Fruit fly (Drosophila melanogaster) whole organism, embryonic: Measurements from ENCODE around the gene CG42828.
A peak's percentile ranks its signal among the peaks of the same experiment; 100 is the strongest.

Source experiments
- CG10959 ChIP-seq: fragments of 200-800 bp; sonication (Bioruptor generic); IDR thresholded peaks from 2 replicates; pipeline ENCODE4 v1.3.6; 2022; ENCODE audit warnings: missing biosample characterization, missing genetic modification characterization
- CG13287 ChIP-seq: fragments of 200-800 bp; sonication (Bioruptor generic); IDR thresholded peaks from 2 replicates; pipeline ENCODE4 v1.3.6; 2022; ENCODE audit warnings: missing biosample characterization, missing genetic modification characterization; ENCODE audit not compliant: partially characterized antibody
- CG13296 ChIP-seq: fragments of 200-800 bp; sonication (Bioruptor generic); optimal IDR thresholded peaks from 3 replicates; lab custom pipeline; 2018; ENCODE audit warnings: missing biosample characterization, mild to moderate bottlenecking, missing genetic modification characterization
- CG13894 ChIP-seq: fragments of 200-800 bp; sonication (Bioruptor generic); optimal IDR thresholded peaks from 3 replicates; lab custom pipeline; 2018; ENCODE audit warnings: missing biosample characterization, mild to moderate bottlenecking, missing genetic modification characterization, moderate library complexity
- CG14667 ChIP-seq: fragments of 200-800 bp; sonication (Bioruptor generic); IDR thresholded peaks from 2 replicates; pipeline ENCODE4 v1.3.6; 2022; ENCODE audit warnings: missing biosample characterization, missing genetic modification characterization
- CG14710 ChIP-seq: fragments of 200-800 bp; sonication (Bioruptor generic); optimal IDR thresholded peaks from 3 replicates; lab custom pipeline; 2019; ENCODE audit warnings: missing biosample characterization, mild to moderate bottlenecking, missing genetic modification characterization, moderate library complexity
- CG1603 ChIP-seq: fragments of 200-800 bp; sonication (Bioruptor generic); optimal IDR thresholded peaks from 2 replicates; lab custom pipeline; 2019; ENCODE audit warnings: missing biosample characterization, mild to moderate bottlenecking, missing genetic modification characterization, moderate library complexity
- CG16813 ChIP-seq: fragments of 200-800 bp; sonication (Bioruptor generic); IDR thresholded peaks from 3 replicates; pipeline ENCODE4 v1.3.6; 2022; ENCODE audit warnings: missing biosample characterization, missing genetic modification characterization; ENCODE audit not compliant: partially characterized antibody
- CG17385 ChIP-seq: fragments of 200-800 bp; sonication (Bioruptor generic); optimal IDR thresholded peaks from 3 replicates; lab custom pipeline; 2018; ENCODE audit warnings: missing biosample characterization, mild to moderate bottlenecking, missing genetic modification characterization
- CG18262 ChIP-seq: fragments of 200-800 bp; optimal IDR thresholded peaks from 3 replicates; lab custom pipeline; 2019; ENCODE audit warnings: missing biosample characterization, mild to moderate bottlenecking, missing genetic modification characterization, moderate library complexity
- CG2875 ChIP-seq: fragments of 200-800 bp; sonication (Bioruptor generic); optimal IDR thresholded peaks from 2 replicates; lab custom pipeline; 2017; ENCODE audit warnings: missing biosample characterization, mild to moderate bottlenecking, missing genetic modification characterization, missing genetic modification reagents
- CG32767 ChIP-seq: fragments of 200-800 bp; sonication (Bioruptor generic); IDR thresholded peaks from 2 replicates; pipeline ENCODE4 v1.3.6; 2022; ENCODE audit warnings: missing biosample characterization, missing genetic modification characterization
- CG3847 ChIP-seq: fragments of 200-800 bp; sonication (Bioruptor generic); IDR thresholded peaks from 2 replicates; pipeline ENCODE4 v1.3.6; 2022; ENCODE audit warnings: missing biosample characterization, missing genetic modification characterization
- CG4617 ChIP-seq: fragments of 200-800 bp; sonication (Bioruptor generic); optimal IDR thresholded peaks from 3 replicates; lab custom pipeline; 2016; ENCODE audit warnings: missing biosample characterization, missing genetic modification characterization, borderline replicate concordance
- CG6683 ChIP-seq: fragments of 200-800 bp; sonication (Bioruptor generic); optimal IDR thresholded peaks from 2 replicates; lab custom pipeline; 2017; ENCODE audit warnings: missing biosample characterization, mild to moderate bottlenecking, missing genetic modification characterization, missing genetic modification reagents
- CG6765 ChIP-seq: fragments of 200-800 bp; sonication (Bioruptor generic); optimal IDR thresholded peaks from 3 replicates; lab custom pipeline; 2017; ENCODE audit warnings: missing biosample characterization, mild to moderate bottlenecking, missing genetic modification characterization
- CG6854 ChIP-seq: fragments of 200-800 bp; sonication (Bioruptor generic); optimal IDR thresholded peaks from 3 replicates; lab custom pipeline; 2017; ENCODE audit warnings: missing biosample characterization, mild to moderate bottlenecking, missing genetic modification characterization
- CG7786 ChIP-seq: fragments of 200-800 bp; sonication (Bioruptor generic); optimal IDR thresholded peaks from 2 replicates; lab custom pipeline; 2016; ENCODE audit warnings: missing biosample characterization, missing genetic modification characterization
- CG9727 ChIP-seq: fragments of 200-800 bp; sonication (Bioruptor generic); optimal IDR thresholded peaks from 3 replicates; lab custom pipeline; 2017; ENCODE audit warnings: missing biosample characterization, mild to moderate bottlenecking, missing genetic modification characterization
- CoRest ChIP-seq: fragments of 200-800 bp; sonication (Bioruptor generic); optimal IDR thresholded peaks from 3 replicates; lab custom pipeline; 2018; ENCODE audit warnings: missing biosample characterization, mild to moderate bottlenecking, missing genetic modification characterization, moderate library complexity
- D ChIP-seq, 2 experiments: fragments of 200-800 bp in 1 of 2; fragments of >200 bp in 1 of 2; sonication (Bioruptor generic) in 1 of 2; optimal IDR thresholded peaks; 2 replicates in 1 of 2; 3 replicates in 1 of 2; lab custom pipeline; 2017; ENCODE audit warnings: mild to moderate bottlenecking in 1 of 2, missing biosample characterization in 1 of 2, missing genetic modification characterization in 1 of 2, missing genetic modification reagents in 1 of 2
- E2f1 ChIP-seq: fragments of 200-800 bp; sonication (Bioruptor generic); IDR thresholded peaks from 2 replicates; pipeline ENCODE4 v1.3.6; 2022; ENCODE audit warnings: missing biosample characterization, missing genetic modification characterization
- Kr ChIP-seq: fragments of 200-800 bp; sonication (Bioruptor generic); optimal IDR thresholded peaks from 2 replicates; lab custom pipeline; 2017; ENCODE audit warnings: missing biosample characterization, mild to moderate bottlenecking, missing genetic modification characterization
- Lhr ChIP-seq: fragments of 200-800 bp; sonication (Bioruptor generic); optimal IDR thresholded peaks from 3 replicates; lab custom pipeline; 2017; ENCODE audit warnings: mild to moderate bottlenecking, missing biosample characterization, missing genetic modification reagents, missing genetic modification characterization
- MBD-R2 ChIP-seq: fragments of 200-800 bp; sonication (Bioruptor generic); IDR thresholded peaks from 2 replicates; pipeline ENCODE4 v1.3.6; 2022; ENCODE audit warnings: missing biosample characterization, missing genetic modification characterization
- Med ChIP-seq: fragments of 200-800 bp; sonication (Bioruptor generic); peaks from one replicate; lab custom pipeline; 2016; ENCODE audit warnings: missing biosample characterization, missing genetic modification characterization, mild to moderate bottlenecking, inconsistent platforms, moderate library complexity
- Meics ChIP-seq: fragments of 200-800 bp; sonication (Bioruptor generic); optimal IDR thresholded peaks from 2 replicates; lab custom pipeline; 2017; ENCODE audit warnings: missing biosample characterization, mild to moderate bottlenecking, missing genetic modification characterization
- Nf-YB ChIP-seq: fragments of 200-800 bp; sonication (Bioruptor generic); optimal IDR thresholded peaks from 3 replicates; lab custom pipeline; 2019; ENCODE audit warnings: missing biosample characterization, mild to moderate bottlenecking, missing genetic modification characterization, moderate library complexity
- Sry-δ ChIP-seq: fragments of 200-800 bp; sonication (Bioruptor generic); optimal IDR thresholded peaks from 2 replicates; lab custom pipeline; 2016; ENCODE audit warnings: missing biosample characterization, missing genetic modification characterization
- Stat92E ChIP-seq, 3 experiments: fragments of >200 bp in 2 of 3; fragments of 200-800 bp in 1 of 3; sonication (Bioruptor generic) in 1 of 3; optimal IDR thresholded peaks; 2 replicates each; lab custom pipeline; 2017 to 2019; ENCODE audit warnings: missing biosample characterization in 3 of 3, missing genetic modification characterization in 3 of 3, mild to moderate bottlenecking in 1 of 3, moderate library complexity in 1 of 3
- ap ChIP-seq: fragments of 200-800 bp; sonication (Bioruptor generic); IDR thresholded peaks from 2 replicates; pipeline ENCODE4 v1.3.6; 2022; ENCODE audit warnings: missing biosample characterization, missing genetic modification characterization
- az2 ChIP-seq: fragments of 200-800 bp; sonication (Bioruptor generic); optimal IDR thresholded peaks from 3 replicates; lab custom pipeline; 2016; ENCODE audit warnings: missing biosample characterization, missing genetic modification characterization
- cato ChIP-seq: fragments of 200-800 bp; sonication (Bioruptor generic); optimal IDR thresholded peaks from 2 replicates; lab custom pipeline; 2016; ENCODE audit warnings: missing biosample characterization, missing genetic modification characterization, borderline replicate concordance
- chm ChIP-seq: fragments of 200-800 bp; sonication (Bioruptor generic); IDR thresholded peaks from 2 replicates; pipeline ENCODE4 v1.3.6; 2022; ENCODE audit warnings: missing biosample characterization, missing genetic modification characterization
- dysf ChIP-seq: fragments of 200-800 bp; sonication (Bioruptor generic); IDR thresholded peaks from 3 replicates; pipeline ENCODE4 v1.3.6; 2022; ENCODE audit warnings: missing biosample characterization, missing genetic modification characterization
- ewg ChIP-seq: fragments of 200-800 bp; sonication (Bioruptor generic); optimal IDR thresholded peaks from 3 replicates; lab custom pipeline; 2017; ENCODE audit warnings: mild to moderate bottlenecking, missing biosample characterization, missing genetic modification reagents, missing genetic modification characterization
- fu2 ChIP-seq: fragments of 200-800 bp; sonication (Bioruptor generic); optimal IDR thresholded peaks from 2 replicates; lab custom pipeline; 2016; ENCODE audit warnings: missing biosample characterization, missing genetic modification characterization
- gem ChIP-seq: fragments of 200-800 bp; sonication (Bioruptor generic); optimal IDR thresholded peaks from 2 replicates; lab custom pipeline; 2019; ENCODE audit warnings: missing biosample characterization, mild to moderate bottlenecking, missing genetic modification characterization, moderate library complexity
- gsb-n ChIP-seq: fragments of 200-800 bp; sonication (Bioruptor generic); optimal IDR thresholded peaks from 3 replicates; lab custom pipeline; 2018; ENCODE audit warnings: missing biosample characterization, mild to moderate bottlenecking, missing genetic modification characterization
- mam ChIP-seq: fragments of 200-800 bp; sonication (Bioruptor generic); optimal IDR thresholded peaks from 3 replicates; lab custom pipeline; 2016; ENCODE audit warnings: missing biosample characterization, missing genetic modification characterization
- mirr ChIP-seq: fragments of 200-800 bp; sonication (Bioruptor generic); optimal IDR thresholded peaks from 3 replicates; lab custom pipeline; 2018; ENCODE audit warnings: missing biosample characterization, mild to moderate bottlenecking, missing genetic modification characterization
- nau ChIP-seq: fragments of 200-800 bp; sonication (Bioruptor generic); optimal IDR thresholded peaks from 3 replicates; lab custom pipeline; 2017; ENCODE audit warnings: missing biosample characterization, mild to moderate bottlenecking, missing genetic modification characterization, missing genetic modification reagents
- nerfin-1 ChIP-seq: fragments of 200-800 bp; sonication (Bioruptor generic); optimal IDR thresholded peaks from 3 replicates; lab custom pipeline; 2019; ENCODE audit warnings: missing biosample characterization, mild to moderate bottlenecking, missing genetic modification characterization, moderate library complexity
- shn ChIP-seq: fragments of 200-800 bp; sonication (Bioruptor generic); optimal IDR thresholded peaks from 3 replicates; lab custom pipeline; 2016; ENCODE audit warnings: missing biosample characterization, missing genetic modification characterization
- stc ChIP-seq: fragments of 200-800 bp; sonication (Bioruptor generic); IDR thresholded peaks from 2 replicates; pipeline ENCODE4 v1.3.6; 2022; ENCODE audit warnings: missing biosample characterization, missing genetic modification characterization
- stwl ChIP-seq: fragments of 200-800 bp; sonication (Bioruptor generic); optimal IDR thresholded peaks from 3 replicates; lab custom pipeline; 2018; ENCODE audit warnings: missing biosample characterization, mild to moderate bottlenecking, missing genetic modification characterization, moderate library complexity
- tap ChIP-seq: fragments of 200-800 bp; optimal IDR thresholded peaks from 3 replicates; lab custom pipeline; 2019; ENCODE audit warnings: missing biosample characterization, mild to moderate bottlenecking, missing genetic modification characterization, moderate library complexity
- wdn ChIP-seq: fragments of 200-800 bp; sonication (Bioruptor generic); IDR thresholded peaks from 2 replicates; pipeline ENCODE4 v1.3.6; 2022; ENCODE audit warnings: missing biosample characterization, missing genetic modification characterization

The CG42828 gene

DNA sequence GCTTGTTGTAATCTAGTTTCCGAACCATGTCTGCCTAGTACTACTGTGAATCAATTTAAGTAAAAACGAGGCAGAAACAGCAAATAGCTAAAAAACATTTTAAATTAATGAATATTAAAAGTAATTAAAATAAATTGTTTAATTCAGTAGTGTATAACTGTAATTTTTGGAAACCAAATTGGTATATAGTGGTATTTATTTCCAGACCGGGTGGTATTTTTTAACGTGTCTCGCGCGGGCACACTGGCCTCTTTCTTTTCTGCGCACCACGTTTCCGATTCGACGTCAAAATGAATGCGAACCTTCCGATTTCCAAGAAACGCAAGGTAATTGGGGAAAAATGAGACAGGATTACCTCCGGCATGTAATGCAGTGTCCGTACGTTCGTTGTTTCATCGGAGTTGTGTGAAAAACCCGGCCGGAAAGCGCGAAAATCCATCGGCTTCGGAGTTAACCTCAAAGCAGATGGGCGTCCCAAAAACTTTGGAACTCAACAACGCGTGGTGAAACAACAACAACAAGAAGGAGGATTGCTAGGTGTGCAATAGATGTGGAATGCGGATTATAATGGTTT lies 14.9 kb upstream of the CG42828 start, which contains the start of gene RpS3 (continued):
- no peak for TF ChIP-seq Meics (GFP tag; lab: Kevin White, UChicago)
- TF ChIP-seq D (optimal IDR thresholded peaks at IDR 0.05; lab: Kevin White, UChicago): peak; percentile 2
- TF ChIP-seq D (GFP tag; optimal IDR thresholded peaks at IDR 0.05; lab: Kevin White, UChicago): no peak
- no peak for TF ChIP-seq CG16813
- no peak for TF ChIP-seq nau (GFP tag; lab: Kevin White, UChicago)
- no peak for TF ChIP-seq cato (GFP tag; lab: Kevin White, UChicago)
- no peak for TF ChIP-seq CG14667
- 0 out of 3 replicates have a peak, but pooled peaks have one; percentile 31 for TF ChIP-seq dysf (GFP tag; lab: Robert Waterston, UW)
- no peak for TF ChIP-seq CG10959
- peak; percentile 99 for TF ChIP-seq CG14710 (tag; lab: Kevin White, UChicago)
- TF ChIP-seq shn (GFP tag; lab: Kevin White, UChicago): no peak
- TF ChIP-seq CG13894: peak; percentile 30
- no peak for TF ChIP-seq CG6683 (GFP tag; lab: Kevin White, UChicago)
- peak; percentile 46 for TF ChIP-seq stwl (tag; lab: Kevin White, UChicago)
- TF ChIP-seq E2f1: no peak
- peak; percentile 66 for TF ChIP-seq Lhr (GFP tag; lab: Kevin White, UChicago)
- peak; percentile 30; the same call in 1 of the 2 replicates for TF ChIP-seq MBD-R2 (GFP tag; lab: Robert Waterston, UW)
- peak; percentile 57 for TF ChIP-seq Med
- TF ChIP-seq Kr (GFP tag; lab: Kevin White, UChicago): no peak
- TF ChIP-seq az2 (GFP tag; lab: Kevin White, UChicago): no peak
- TF ChIP-seq CG32767: no peak
- peak; percentile 32; the same call in 1 of the 2 replicates for TF ChIP-seq CG3847
- no peak for TF ChIP-seq tap (tag; lab: Kevin White, UChicago)
- TF ChIP-seq Stat92E (GFP tag; optimal IDR thresholded peaks at IDR 0.05; lab: Kevin White, UChicago): peak in 1 of 3 experiments; percentile 40
- peak; percentile 12 for TF ChIP-seq CG1603
- TF ChIP-seq wdn (GFP tag; lab: Robert Waterston, UW): no peak
- peak; percentile 23 for TF ChIP-seq CG6854 (GFP tag; lab: Kevin White, UChicago)
- TF ChIP-seq CoRest: peak; percentile 50
- no peak for TF ChIP-seq gsb-n (tag; lab: Kevin White, UChicago)
- TF ChIP-seq nerfin-1 (tag; lab: Kevin White, UChicago): peak; percentile 69
- TF ChIP-seq chm (GFP tag; lab: Robert Waterston, UW): no peak
- no peak for TF ChIP-seq Sry-δ (GFP tag; lab: Kevin White, UChicago)
- TF ChIP-seq ewg (GFP tag; lab: Kevin White, UChicago): peak; percentile 78
- peak; percentile 23 for TF ChIP-seq fu2 (GFP tag; lab: Kevin White, UChicago)
- peak; percentile 36 for TF ChIP-seq gem (tag; lab: Kevin White, UChicago)
- peak; percentile 30 for TF ChIP-seq CG4617
- peak; percentile 16 for TF ChIP-seq CG18262 (tag; lab: Kevin White, UChicago)
- peak; percentile 48 for TF ChIP-seq CG17385 (GFP tag; lab: Kevin White, UChicago)
- TF ChIP-seq CG9727 (GFP tag; lab: Kevin White, UChicago): peak; percentile 32
- peak; percentile 39 for TF ChIP-seq CG6765 (GFP tag; lab: Kevin White, UChicago)
- no peak for TF ChIP-seq ap (GFP tag; lab: Robert Waterston, UW)
- TF ChIP-seq CG7786 (GFP tag; lab: Kevin White, UChicago): no peak
- TF ChIP-seq CG2875: peak; percentile 44
- peak; percentile 53 for TF ChIP-seq CG13287 (GFP tag; lab: Robert Waterston, UW)
- TF ChIP-seq CG13296 (GFP tag; lab: Kevin White, UChicago): peak; percentile 22
- TF ChIP-seq stc: peak; percentile 16; the same call in 1 of the 2 replicates
- TF ChIP-seq mirr: peak; percentile 37
- no peak for TF ChIP-seq mam
- peak; percentile 13 for TF ChIP-seq Nf-YB (GFP tag; lab: Kevin White, UChicago)
